Fruit fly (Drosophila melanogaster) whole organism, embryonic: ENCODE results near the gene Gale.

ENCODE experiments used
- CG10431 ChIP-seq: fragments of 200-800 bp; sonication (Bioruptor generic); optimal IDR thresholded peaks from 3 replicates; lab custom pipeline; 2018; ENCODE audit warnings: missing biosample characterization, mild to moderate bottlenecking, missing genetic modification characterization
- CG11093 ChIP-seq: fragments of 200-800 bp; sonication (Bioruptor generic); IDR thresholded peaks from 3 replicates; pipeline ENCODE4 v1.3.6; 2022; ENCODE audit warnings: missing biosample characterization, missing genetic modification characterization
- CG12391 ChIP-seq: fragments of 200-800 bp; sonication (Bioruptor generic); optimal IDR thresholded peaks from 3 replicates; lab custom pipeline; 2018; ENCODE audit warnings: missing biosample characterization, mild to moderate bottlenecking, missing genetic modification characterization, moderate library complexity
- CG12769 ChIP-seq: fragments of 200-800 bp; sonication (Bioruptor generic); optimal IDR thresholded peaks from 2 replicates; lab custom pipeline; 2019; ENCODE audit warnings: missing biosample characterization, mild to moderate bottlenecking, missing genetic modification characterization, moderate library complexity
- CG13287 ChIP-seq: fragments of 200-800 bp; sonication (Bioruptor generic); IDR thresholded peaks from 2 replicates; pipeline ENCODE4 v1.3.6; 2022; ENCODE audit warnings: missing biosample characterization, missing genetic modification characterization; ENCODE audit not compliant: partially characterized antibody
- CG14014 ChIP-seq: fragments of 200-800 bp; sonication (Bioruptor generic); IDR thresholded peaks from 2 replicates; pipeline ENCODE4 v1.3.6; 2022; ENCODE audit warnings: missing biosample characterization, missing genetic modification characterization
- CG14050 ChIP-seq: fragments of 200-800 bp; sonication (Bioruptor generic); IDR thresholded peaks from 3 replicates; pipeline ENCODE4 v1.3.6; 2022; ENCODE audit warnings: missing biosample characterization, missing genetic modification characterization
- CG15073 ChIP-seq: fragments of 200-800 bp; sonication (Bioruptor generic); optimal IDR thresholded peaks from 2 replicates; lab custom pipeline; 2016; ENCODE audit warnings: missing biosample characterization, missing genetic modification characterization
- CG17829 ChIP-seq: fragments of 200-800 bp; optimal IDR thresholded peaks from 2 replicates; lab custom pipeline; 2019; ENCODE audit warnings: missing biosample characterization, mild to moderate bottlenecking, missing genetic modification characterization, moderate library complexity
- CG2129 ChIP-seq: fragments of 200-800 bp; sonication (Bioruptor generic); IDR thresholded peaks from 2 replicates; pipeline ENCODE4 v1.3.6; 2022; ENCODE audit warnings: missing biosample characterization, missing genetic modification characterization; ENCODE audit not compliant: partially characterized antibody
- CG31365 ChIP-seq: fragments of 200-800 bp; sonication (Bioruptor generic); optimal IDR thresholded peaks from 2 replicates; lab custom pipeline; 2018; ENCODE audit warnings: missing biosample characterization, mild to moderate bottlenecking, missing genetic modification characterization
- CG34376 ChIP-seq: fragments of 200-800 bp; sonication (Bioruptor generic); optimal IDR thresholded peaks from 2 replicates; lab custom pipeline; 2018; ENCODE audit warnings: missing biosample characterization, mild to moderate bottlenecking, missing genetic modification characterization
- CG34422 ChIP-seq: fragments of 200-800 bp; sonication (Bioruptor generic); IDR thresholded peaks from 3 replicates; pipeline ENCODE4 v1.3.6; 2022; ENCODE audit warnings: missing biosample characterization, missing genetic modification characterization
- CG4617 ChIP-seq: fragments of 200-800 bp; sonication (Bioruptor generic); optimal IDR thresholded peaks from 3 replicates; lab custom pipeline; 2016; ENCODE audit warnings: missing biosample characterization, missing genetic modification characterization, borderline replicate concordance
- CG7963 ChIP-seq: fragments of 200-800 bp; sonication (Bioruptor generic); IDR thresholded peaks from 3 replicates; pipeline ENCODE4 v1.3.6; 2022; ENCODE audit warnings: missing biosample characterization, missing genetic modification characterization; ENCODE audit not compliant: partially characterized antibody
- CG8478 ChIP-seq: fragments of >200 bp; optimal IDR thresholded peaks from 2 replicates; lab custom pipeline; 2018
- CG9727 ChIP-seq: fragments of 200-800 bp; sonication (Bioruptor generic); optimal IDR thresholded peaks from 3 replicates; lab custom pipeline; 2017; ENCODE audit warnings: missing biosample characterization, mild to moderate bottlenecking, missing genetic modification characterization
- CG9797 ChIP-seq: fragments of 200-800 bp; sonication (Bioruptor generic); optimal IDR thresholded peaks from 3 replicates; lab custom pipeline; 2018; ENCODE audit warnings: missing biosample characterization, mild to moderate bottlenecking, missing genetic modification characterization
- Dp ChIP-seq: fragments of 200-800 bp; sonication (Bioruptor generic); optimal IDR thresholded peaks from 2 replicates; lab custom pipeline; 2018; ENCODE audit warnings: missing biosample characterization, mild to moderate bottlenecking, missing genetic modification characterization, moderate library complexity
- Dref ChIP-seq: fragments of 200-800 bp; sonication (Bioruptor generic); IDR thresholded peaks from 2 replicates; pipeline ENCODE4 v1.3.6; 2022; ENCODE audit warnings: missing biosample characterization, missing genetic modification characterization
- Ets65A ChIP-seq: fragments of 200-800 bp; sonication (Bioruptor generic); peaks from one replicate; lab custom pipeline; 2016; ENCODE audit warnings: missing biosample characterization, missing genetic modification characterization
- Fer1 ChIP-seq: fragments of 200-800 bp; sonication (Bioruptor generic); optimal IDR thresholded peaks from 2 replicates; lab custom pipeline; 2017; ENCODE audit warnings: missing biosample characterization, mild to moderate bottlenecking, missing genetic modification characterization
- HLH4C ChIP-seq: fragments of 200-800 bp; sonication (Bioruptor generic); IDR thresholded peaks from 3 replicates; pipeline ENCODE4 v1.3.6; 2022; ENCODE audit warnings: missing biosample characterization, missing genetic modification characterization; ENCODE audit not compliant: partially characterized antibody
- Hmx ChIP-seq: fragments of 200-800 bp; sonication (Bioruptor generic); optimal IDR thresholded peaks from 2 replicates; lab custom pipeline; 2016; ENCODE audit warnings: missing biosample characterization, missing genetic modification characterization
- Hsf ChIP-seq: fragments of 200-800 bp; sonication (Bioruptor generic); optimal IDR thresholded peaks from 3 replicates; lab custom pipeline; 2016; ENCODE audit warnings: missing biosample characterization, missing genetic modification characterization
- MBD-R2 ChIP-seq: fragments of 200-800 bp; sonication (Bioruptor generic); IDR thresholded peaks from 2 replicates; pipeline ENCODE4 v1.3.6; 2022; ENCODE audit warnings: missing biosample characterization, missing genetic modification characterization
- MESR4 ChIP-seq: fragments of 200-800 bp; sonication (Bioruptor generic); optimal IDR thresholded peaks from 2 replicates; lab custom pipeline; 2018; ENCODE audit warnings: missing biosample characterization, mild to moderate bottlenecking, missing genetic modification characterization, moderate library complexity
- Nf-YC ChIP-seq: fragments of 200-800 bp; optimal IDR thresholded peaks from 3 replicates; lab custom pipeline; 2019; ENCODE audit warnings: missing biosample characterization, mild to moderate bottlenecking, missing genetic modification characterization, moderate library complexity
- YL-1 ChIP-seq: fragments of 200-800 bp; sonication (Bioruptor generic); optimal IDR thresholded peaks from 3 replicates; lab custom pipeline; 2017; ENCODE audit warnings: missing biosample characterization, mild to moderate bottlenecking, missing genetic modification characterization
- abd-A ChIP-seq: fragments of 200-800 bp; sonication (Bioruptor generic); optimal IDR thresholded peaks from 3 replicates; lab custom pipeline; 2019; ENCODE audit warnings: missing biosample characterization, mild to moderate bottlenecking, missing genetic modification characterization, moderate library complexity
- cg ChIP-seq: fragments of 200-800 bp; sonication (Bioruptor generic); optimal IDR thresholded peaks from 3 replicates; lab custom pipeline; 2019; ENCODE audit warnings: missing biosample characterization, mild to moderate bottlenecking, missing genetic modification characterization, moderate library complexity
- hbn ChIP-seq: fragments of 200-800 bp; sonication (Bioruptor generic); IDR thresholded peaks from 2 replicates; pipeline ENCODE4 v1.3.6; 2022; ENCODE audit warnings: missing biosample characterization, missing genetic modification characterization; ENCODE audit not compliant: partially characterized antibody
- knrl ChIP-seq: fragments of 200-800 bp; sonication (Bioruptor generic); IDR thresholded peaks from 3 replicates; pipeline ENCODE4 v1.3.6; 2022; ENCODE audit warnings: missing biosample characterization, missing genetic modification characterization; ENCODE audit not compliant: partially characterized antibody
- mirr ChIP-seq: fragments of 200-800 bp; sonication (Bioruptor generic); optimal IDR thresholded peaks from 3 replicates; lab custom pipeline; 2018; ENCODE audit warnings: missing biosample characterization, mild to moderate bottlenecking, missing genetic modification characterization
- mld ChIP-seq: fragments of 200-800 bp; sonication (Bioruptor generic); IDR thresholded peaks from 3 replicates; pipeline ENCODE4 v1.3.6; 2022; ENCODE audit warnings: missing biosample characterization, missing genetic modification characterization; ENCODE audit not compliant: partially characterized antibody
- nom ChIP-seq: fragments of 200-800 bp; sonication (Bioruptor generic); optimal IDR thresholded peaks from 2 replicates; lab custom pipeline; 2017; ENCODE audit warnings: missing biosample characterization, missing genetic modification characterization, mild to moderate bottlenecking, moderate library complexity, missing genetic modification reagents
- onecut ChIP-seq: fragments of 200-800 bp; sonication (Bioruptor generic); IDR thresholded peaks from 2 replicates; pipeline ENCODE4 v1.3.6; 2022; ENCODE audit warnings: missing biosample characterization, missing genetic modification characterization
- phol ChIP-seq: fragments of 200-800 bp; sonication (Bioruptor generic); optimal IDR thresholded peaks from 3 replicates; lab custom pipeline; 2018; ENCODE audit warnings: missing biosample characterization, mild to moderate bottlenecking, missing genetic modification characterization, moderate library complexity
- sd ChIP-seq: fragments of 200-800 bp; sonication (Bioruptor generic); optimal IDR thresholded peaks from 3 replicates; lab custom pipeline; 2018; ENCODE audit warnings: missing biosample characterization, mild to moderate bottlenecking, missing genetic modification characterization, moderate library complexity
- sna ChIP-seq: fragments of 200-800 bp; sonication (Bioruptor generic); IDR thresholded peaks from 2 replicates; pipeline ENCODE4 v1.3.6; 2022; ENCODE audit warnings: missing biosample characterization, missing genetic modification characterization; ENCODE audit not compliant: partially characterized antibody
- so ChIP-seq: fragments of 200-800 bp; sonication (Bioruptor generic); IDR thresholded peaks from 3 replicates; pipeline ENCODE4 v1.3.6; 2022; ENCODE audit warnings: missing biosample characterization, missing genetic modification characterization
- sob ChIP-seq: fragments of 200-800 bp; sonication (Bioruptor generic); IDR thresholded peaks from 2 replicates; pipeline ENCODE4 v1.3.6; 2022; ENCODE audit warnings: missing biosample characterization, missing genetic modification characterization
- stwl ChIP-seq: fragments of 200-800 bp; sonication (Bioruptor generic); optimal IDR thresholded peaks from 3 replicates; lab custom pipeline; 2018; ENCODE audit warnings: missing biosample characterization, mild to moderate bottlenecking, missing genetic modification characterization, moderate library complexity
- sug ChIP-seq: fragments of 200-800 bp; optimal IDR thresholded peaks from 2 replicates; lab custom pipeline; 2019; ENCODE audit warnings: missing biosample characterization, mild to moderate bottlenecking, missing genetic modification characterization, moderate library complexity
- vnd ChIP-seq: fragments of 200-800 bp; sonication (Bioruptor generic); IDR thresholded peaks from 3 replicates; pipeline ENCODE4 v1.3.6; 2022; ENCODE audit warnings: missing biosample characterization, missing genetic modification characterization; ENCODE audit not compliant: partially characterized antibody
- zen2 ChIP-seq: fragments of 200-800 bp; sonication (Bioruptor generic); IDR thresholded peaks from 3 replicates; pipeline ENCODE4 v1.3.6; 2022; ENCODE audit warnings: missing biosample characterization, missing genetic modification characterization; ENCODE audit not compliant: partially characterized antibody

The Gale gene

dm6 chr3L:649025-649769, 842 bp downstream of the Gale start (continued):
- TF ChIP-seq mirr (peak; percentile 36), phol (no peak), CG9727 (no peak), so (GFP tag; lab: Robert Waterston, UW) (no peak), Nf-YC (tag; lab: Kevin White, UChicago) (no peak), CG14050 (GFP tag; lab: Robert Waterston, UW) (no peak), CG34376 (GFP tag; lab: Kevin White, UChicago) (peak; percentile 13), abd-A (tag; lab: Kevin White, UChicago) (no peak), nom (GFP tag; lab: Kevin White, UChicago) (no peak), CG14014 (GFP tag; lab: Robert Waterston, UW) (no peak), CG11093 (GFP tag; lab: Robert Waterston, UW) (no peak)

dm6 chr3L:652637-653036, 4.3 kb downstream of the Gale start, which contains the start of gene CG3402:
TSS of gene CG3402 (minus strand) at chr3L:652881.
- TF ChIP-seq CG7963 (GFP tag; lab: Robert Waterston, UW) (peak; percentile 62; the same call in 2 of the 3 replicates), YL-1 (GFP tag; lab: Kevin White, UChicago) (peak; percentile 47), CG10431 (GFP tag; lab: Kevin White, UChicago) (no peak), cg (GFP tag; lab: Kevin White, UChicago) (peak; percentile 75), sob (GFP tag; lab: Robert Waterston, UW) (0 out of 2 replicates have a peak, but pooled peaks have one; percentile 9), MBD-R2 (GFP tag; lab: Robert Waterston, UW) (peak; percentile 84), zen2 (GFP tag; lab: Robert Waterston, UW) (peak; percentile 76), HLH4C (GFP tag; lab: Robert Waterston, UW) (peak; percentile 85), CG15073 (GFP tag; lab: Kevin White, UChicago) (no peak), stwl (peak; percentile 61), mld (GFP tag; lab: Robert Waterston, UW) (peak; percentile 71; the same call in 2 of the 3 replicates), CG13287 (peak; percentile 82), CG12769 (tag; lab: Kevin White, UChicago) (peak; percentile 52), sna (GFP tag; lab: Robert Waterston, UW) (peak; percentile 71), Dref (peak; percentile 84), CG17829 (peak; percentile 14), CG2129 (GFP tag; lab: Robert Waterston, UW) (0 out of 2 replicates have a peak, but pooled peaks have one; percentile 18), Fer1 (GFP tag; lab: Kevin White, UChicago) (peak; percentile 7), Ets65A (GFP tag; lab: Kevin White, UChicago) (no peak), CG34422 (GFP tag; lab: Robert Waterston, UW) (0 out of 3 replicates have a peak, but pooled peaks have one; percentile 19), Hsf (GFP tag; lab: Kevin White, UChicago) (no peak), CG12391 (tag; lab: Kevin White, UChicago) (no peak), abd-A (tag; lab: Kevin White, UChicago) (no peak), hbn (GFP tag; lab: Robert Waterston, UW) (peak; percentile 67), sd (tag; lab: Kevin White, UChicago) (peak; percentile 11), CG9797 (GFP tag; lab: Kevin White, UChicago) (no peak), MESR4 (peak; percentile 93), knrl (peak; percentile 54; the same call in 1 of the 3 replicates), CG4617 (GFP tag; lab: Kevin White, UChicago) (peak; percentile 67), Dp (GFP tag; lab: Kevin White, UChicago) (peak; percentile 79), CG8478 (lab: Kevin White, UChicago) (no peak), Hmx (GFP tag; lab: Kevin White, UChicago) (no peak), CG31365 (no peak), sug (tag; lab: Kevin White, UChicago) (peak; percentile 11), onecut (GFP tag; lab: Robert Waterston, UW) (peak; percentile 67; the same call in 1 of the 2 replicates), vnd (GFP tag; lab: Robert Waterston, UW) (peak; percentile 65)
